Worm (Caenorhabditis elegans): ENCODE results near the gene ZK899.5.
A peak's percentile ranks its signal among the peaks of the same experiment; 100 is the strongest.

Gene ZK899.5

ce11 chrX:9441512-9441911 lies 19.2 kb downstream of the ZK899.5 start, which contains the start of gene memb-1:
Gene memb-1, minus strand, starts transcription at chrX:9441571.
- TF ChIP-seq mab-5 (tag; optimal IDR thresholded peaks at IDR 0.05): no peak
- TF ChIP-seq lsy-2 (tag; optimal IDR thresholded peaks at IDR 0.05): peak; percentile 15
- TF ChIP-seq mep-1 (tag; optimal IDR thresholded peaks at IDR 0.05): peak; percentile 80
- no peak for TF ChIP-seq lin-32 (GFP tag; optimal IDR thresholded peaks at IDR 0.05)
- TF ChIP-seq bed-3 (GFP tag; optimal IDR thresholded peaks at IDR 0.05): no peak
- TF ChIP-seq sptf-1 (tag; optimal IDR thresholded peaks at IDR 0.05): peak; percentile 47
- TF ChIP-seq blmp-1 (tag; optimal IDR thresholded peaks at IDR 0.05): no peak
- peak; percentile 3 for TF ChIP-seq lin-13 (tag; optimal IDR thresholded peaks at IDR 0.05)
- peak; percentile 38 for TF ChIP-seq ces-1 (GFP tag; optimal IDR thresholded peaks at IDR 0.05)
- TF ChIP-seq unc-62 (GFP tag; optimal IDR thresholded peaks at IDR 0.05): no peak
- peak; percentile 20 for TF ChIP-seq mls-2 (tag; optimal IDR thresholded peaks at IDR 0.05)
- TF ChIP-seq drap-1 (GFP tag; optimal IDR thresholded peaks at IDR 0.05): peak; percentile 52
- TF ChIP-seq pha-4 (tag; optimal IDR thresholded peaks at IDR 0.05): peak; percentile 65
- TF ChIP-seq zip-8 (tag; optimal IDR thresholded peaks at IDR 0.05): peak; percentile 55
- TF ChIP-seq elt-3 (tag; optimal IDR thresholded peaks at IDR 0.05): no peak
- TF ChIP-seq snpc-4 (tag; optimal IDR thresholded peaks at IDR 0.05): no peak

- TF ChIP-seq lin-32 (GFP tag; optimal IDR thresholded peaks at IDR 0.05) (peak; percentile 51), flh-1 (GFP tag; optimal IDR thresholded peaks at IDR 0.05) (no peak), pha-4 (tag; optimal IDR thresholded peaks at IDR 0.05) (no peak)
Observed at ce11 chrX:9436843-9437312, 23.9 kb downstream of the ZK899.5 start, which contains the start of gene tbb-4. Gene tbb-4, minus strand, starts transcription at chrX:9436893.

ce11 chrX:9431002-9431482 lies 29.7 kb downstream of the ZK899.5 start, which contains the start of gene B0272.3:
Gene B0272.3, plus strand, starts transcription at chrX:9431432.
- peak; percentile 27 for TF ChIP-seq unc-120 (tag; optimal IDR thresholded peaks at IDR 0.05; ENCODE audit: poor library complexity, severe bottlenecking)
- TF ChIP-seq ham-2 (GFP tag; optimal IDR thresholded peaks at IDR 0.05): peak; percentile 13
- peak; percentile 66 for TF ChIP-seq ceh-39 (tag; optimal IDR thresholded peaks at IDR 0.05)
- peak; percentile 38 for TF ChIP-seq pha-4 (tag; optimal IDR thresholded peaks at IDR 0.05)
- TF ChIP-seq nhr-28 (tag; optimal IDR thresholded peaks at IDR 0.05): no peak

ce11 chrX:9428059-9428458 lies 32.7 kb downstream of the ZK899.5 start, which contains the start of gene B0272.4:
Gene B0272.4, plus strand, starts transcription at chrX:9428431.
- TF ChIP-seq nhr-12 (tag; optimal IDR thresholded peaks at IDR 0.05) (no peak), tbx-8 (GFP tag; optimal IDR thresholded peaks at IDR 0.05) (no peak)

ce11 chrX:9417948-9418347 lies 42.8 kb downstream of the ZK899.5 start:
- TF ChIP-seq lin-32 (GFP tag; optimal IDR thresholded peaks at IDR 0.05) (no peak), blmp-1 (tag; optimal IDR thresholded peaks at IDR 0.05) (no peak), M03D4.4 (tag; optimal IDR thresholded peaks at IDR 0.05) (no peak), mab-5 (tag; optimal IDR thresholded peaks at IDR 0.05) (no peak), nhr-237 (tag; optimal IDR thresholded peaks at IDR 0.05) (no peak), ceh-83 (GFP tag; optimal IDR thresholded peaks at IDR 0.05) (no peak), ham-2 (GFP tag; optimal IDR thresholded peaks at IDR 0.05) (no peak), nhr-28 (tag; optimal IDR thresholded peaks at IDR 0.05) (no peak), ces-1 (GFP tag; optimal IDR thresholded peaks at IDR 0.05) (no peak), lsy-2 (tag; optimal IDR thresholded peaks at IDR 0.05) (no peak), zip-8 (tag; optimal IDR thresholded peaks at IDR 0.05) (no peak), hlh-1 (tag; optimal IDR thresholded peaks at IDR 0.05) (no peak), snpc-4 (tag; optimal IDR thresholded peaks at IDR 0.05) (no peak), pha-4 (tag; optimal IDR thresholded peaks at IDR 0.05) (no peak), ceh-43 (GFP tag; optimal IDR thresholded peaks at IDR 0.05) (no peak), unc-39 (tag; optimal IDR thresholded peaks at IDR 0.05) (no peak), sem-2 (GFP tag; optimal IDR thresholded peaks at IDR 0.05) (no peak), lin-13 (tag; optimal IDR thresholded peaks at IDR 0.05) (no peak)

- no peak for TF ChIP-seq tbx-8 (GFP tag; optimal IDR thresholded peaks at IDR 0.05)
- TF ChIP-seq lsy-2 (tag; optimal IDR thresholded peaks at IDR 0.05): no peak
- TF ChIP-seq ham-2 (GFP tag; optimal IDR thresholded peaks at IDR 0.05): no peak
- no peak for TF ChIP-seq sptf-1 (tag; optimal IDR thresholded peaks at IDR 0.05)
- TF ChIP-seq nhr-12 (tag; optimal IDR thresholded peaks at IDR 0.05): no peak
- no peak for TF ChIP-seq ceh-83 (GFP tag; optimal IDR thresholded peaks at IDR 0.05)
- no peak for TF ChIP-seq bed-3 (GFP tag; optimal IDR thresholded peaks at IDR 0.05)
- no peak for TF ChIP-seq mep-1 (tag; optimal IDR thresholded peaks at IDR 0.05)
- no peak for TF ChIP-seq ceh-39 (tag; optimal IDR thresholded peaks at IDR 0.05)
- no peak for TF ChIP-seq ztf-11 (tag; optimal IDR thresholded peaks at IDR 0.05)
- TF ChIP-seq unc-62 (GFP tag; optimal IDR thresholded peaks at IDR 0.05): no peak
Observed at ce11 chrX:9417326-9417725, 43.4 kb downstream of the ZK899.5 start.
